Fruit fly (Drosophila melanogaster) whole organism, embryonic: ENCODE measurements around the gene CG5377.

Experiments
- Abd-B ChIP-seq: fragments of 200-800 bp; sonication (Bioruptor generic); optimal IDR thresholded peaks from 2 replicates; lab custom pipeline; 2018; ENCODE audit warnings: missing biosample characterization, mild to moderate bottlenecking, missing genetic modification characterization, moderate library complexity
- Bgb ChIP-seq: fragments of 200-800 bp; sonication (Bioruptor generic); IDR thresholded peaks from 2 replicates; pipeline ENCODE4 v1.3.6; 2022; ENCODE audit warnings: missing biosample characterization, missing genetic modification characterization; ENCODE audit not compliant: partially characterized antibody
- CG10147 ChIP-seq: fragments of 200-800 bp; sonication (Bioruptor generic); optimal IDR thresholded peaks from 2 replicates; lab custom pipeline; 2019; ENCODE audit warnings: missing biosample characterization, mild to moderate bottlenecking, missing genetic modification characterization, moderate library complexity
- CG12071 ChIP-seq: fragments of 200-800 bp; sonication (Bioruptor generic); optimal IDR thresholded peaks from 3 replicates; lab custom pipeline; 2018; ENCODE audit warnings: missing biosample characterization, mild to moderate bottlenecking, missing genetic modification characterization
- CG14050 ChIP-seq: fragments of 200-800 bp; sonication (Bioruptor generic); IDR thresholded peaks from 3 replicates; pipeline ENCODE4 v1.3.6; 2022; ENCODE audit warnings: missing biosample characterization, missing genetic modification characterization
- CG15514 ChIP-seq: fragments of 200-800 bp; sonication (Bioruptor generic); optimal IDR thresholded peaks from 3 replicates; lab custom pipeline; 2017; ENCODE audit warnings: missing biosample characterization, missing genetic modification characterization, mild to moderate bottlenecking, moderate library complexity, missing genetic modification reagents
- CG16813 ChIP-seq: fragments of 200-800 bp; sonication (Bioruptor generic); IDR thresholded peaks from 3 replicates; pipeline ENCODE4 v1.3.6; 2022; ENCODE audit warnings: missing biosample characterization, missing genetic modification characterization; ENCODE audit not compliant: partially characterized antibody
- CG18476 ChIP-seq: fragments of 200-800 bp; sonication (Bioruptor generic); optimal IDR thresholded peaks from 2 replicates; lab custom pipeline; 2016; ENCODE audit warnings: missing biosample characterization, mild to moderate bottlenecking, missing genetic modification characterization
- CG2129 ChIP-seq: fragments of 200-800 bp; sonication (Bioruptor generic); IDR thresholded peaks from 2 replicates; pipeline ENCODE4 v1.3.6; 2022; ENCODE audit warnings: missing biosample characterization, missing genetic modification characterization; ENCODE audit not compliant: partially characterized antibody
- CG30403 ChIP-seq: fragments of 200-800 bp; sonication (Bioruptor generic); optimal IDR thresholded peaks from 3 replicates; lab custom pipeline; 2016; ENCODE audit warnings: missing biosample characterization, missing genetic modification characterization
- CG4282 ChIP-seq: fragments of 200-800 bp; sonication (Bioruptor generic); optimal IDR thresholded peaks from 2 replicates; lab custom pipeline; 2016; ENCODE audit warnings: missing biosample characterization, missing genetic modification characterization
- CG4404 ChIP-seq: fragments of 200-800 bp; sonication (Bioruptor generic); IDR thresholded peaks from 2 replicates; pipeline ENCODE4 v1.3.6; 2022; ENCODE audit warnings: missing biosample characterization, missing genetic modification characterization
- CG6254 ChIP-seq: fragments of 200-800 bp; sonication (Bioruptor generic); optimal IDR thresholded peaks from 3 replicates; lab custom pipeline; 2017; ENCODE audit warnings: mild to moderate bottlenecking, missing biosample characterization, missing genetic modification reagents, missing genetic modification characterization
- CG7372 ChIP-seq: fragments of 200-800 bp; sonication (Bioruptor generic); IDR thresholded peaks from 2 replicates; pipeline ENCODE4 v1.3.6; 2022; ENCODE audit warnings: missing biosample characterization, missing genetic modification characterization
- CG8765 ChIP-seq: fragments of 200-800 bp; sonication (Bioruptor generic); IDR thresholded peaks from 2 replicates; pipeline ENCODE4 v1.3.6; 2022; ENCODE audit warnings: missing biosample characterization, missing genetic modification characterization
- CG9876 ChIP-seq: fragments of 200-800 bp; sonication (Bioruptor generic); optimal IDR thresholded peaks from 2 replicates; lab custom pipeline; 2016; ENCODE audit warnings: missing biosample characterization, missing genetic modification characterization
- D ChIP-seq, 2 experiments: fragments of 200-800 bp in 1 of 2; fragments of >200 bp in 1 of 2; sonication (Bioruptor generic) in 1 of 2; optimal IDR thresholded peaks; 2 replicates in 1 of 2; 3 replicates in 1 of 2; lab custom pipeline; 2017; ENCODE audit warnings: mild to moderate bottlenecking in 1 of 2, missing biosample characterization in 1 of 2, missing genetic modification characterization in 1 of 2, missing genetic modification reagents in 1 of 2
- Dbx ChIP-seq: fragments of 200-800 bp; sonication (Bioruptor generic); IDR thresholded peaks from 3 replicates; pipeline ENCODE4 v1.3.6; 2022; ENCODE audit warnings: missing biosample characterization, missing genetic modification characterization
- Hey ChIP-seq: fragments of 200-800 bp; sonication (Bioruptor generic); optimal IDR thresholded peaks from 3 replicates; lab custom pipeline; 2018; ENCODE audit warnings: missing biosample characterization, mild to moderate bottlenecking, missing genetic modification characterization
- MTF-1 ChIP-seq: fragments of 200-800 bp; sonication (Bioruptor generic); optimal IDR thresholded peaks from 2 replicates; lab custom pipeline; 2018; ENCODE audit warnings: missing biosample characterization, mild to moderate bottlenecking, missing genetic modification characterization, borderline replicate concordance
- Mes4 ChIP-seq: fragments of 200-800 bp; sonication (Bioruptor generic); optimal IDR thresholded peaks from 2 replicates; lab custom pipeline; 2016; ENCODE audit warnings: missing biosample characterization, missing genetic modification characterization
- NK7.1 ChIP-seq: fragments of 200-800 bp; sonication (Bioruptor generic); optimal IDR thresholded peaks from 3 replicates; lab custom pipeline; 2016; ENCODE audit warnings: missing biosample characterization, missing genetic modification characterization
- Nf-YA ChIP-seq: fragments of 200-800 bp; sonication (Bioruptor generic); IDR thresholded peaks from 2 replicates; pipeline ENCODE4 v1.3.6; 2022; ENCODE audit warnings: missing biosample characterization, missing genetic modification characterization
- Oli ChIP-seq: fragments of 200-800 bp; sonication (Bioruptor generic); optimal IDR thresholded peaks from 2 replicates; lab custom pipeline; 2018; ENCODE audit warnings: missing biosample characterization, mild to moderate bottlenecking, missing genetic modification characterization, moderate library complexity
- Pdp1 ChIP-seq, 2 experiments: fragments of 200-800 bp; sonication (Bioruptor generic); optimal IDR thresholded peaks; 3 replicates each; lab custom pipeline; 2016; ENCODE audit warnings: missing biosample characterization in 2 of 2, missing genetic modification characterization in 2 of 2, mild to moderate bottlenecking in 1 of 2, moderate library complexity in 1 of 2
- Rfx ChIP-seq: fragments of 200-800 bp; sonication (Bioruptor generic); IDR thresholded peaks from 2 replicates; pipeline ENCODE4 v1.3.6; 2022; ENCODE audit warnings: missing biosample characterization, missing genetic modification characterization
- Stat92E ChIP-seq, 3 experiments: fragments of >200 bp in 2 of 3; fragments of 200-800 bp in 1 of 3; sonication (Bioruptor generic) in 1 of 3; optimal IDR thresholded peaks; 2 replicates each; lab custom pipeline; 2017 to 2019; ENCODE audit warnings: missing biosample characterization in 3 of 3, missing genetic modification characterization in 3 of 3, mild to moderate bottlenecking in 1 of 3, moderate library complexity in 1 of 3
- YL-1 ChIP-seq: fragments of 200-800 bp; sonication (Bioruptor generic); optimal IDR thresholded peaks from 3 replicates; lab custom pipeline; 2017; ENCODE audit warnings: missing biosample characterization, mild to moderate bottlenecking, missing genetic modification characterization
- ap ChIP-seq: fragments of 200-800 bp; sonication (Bioruptor generic); IDR thresholded peaks from 2 replicates; pipeline ENCODE4 v1.3.6; 2022; ENCODE audit warnings: missing biosample characterization, missing genetic modification characterization
- bowl ChIP-seq: fragments of 200-800 bp; sonication (Bioruptor generic); IDR thresholded peaks from 2 replicates; pipeline ENCODE4 v1.3.6; 2022; ENCODE audit warnings: missing biosample characterization, missing genetic modification characterization
- br ChIP-seq: fragments of >200 bp; optimal IDR thresholded peaks from 2 replicates; lab custom pipeline; 2017
- chif ChIP-seq, 2 experiments: fragments of 200-800 bp; sonication (Bioruptor generic); optimal IDR thresholded peaks; 3 replicates each; lab custom pipeline; 2016; ENCODE audit warnings: missing biosample characterization in 2 of 2, missing genetic modification characterization in 2 of 2
- chn ChIP-seq: fragments of 200-800 bp; sonication (Bioruptor generic); optimal IDR thresholded peaks from 2 replicates; lab custom pipeline; 2016; ENCODE audit warnings: missing biosample characterization, missing genetic modification characterization
- fd3F ChIP-seq: fragments of 200-800 bp; sonication (Bioruptor generic); optimal IDR thresholded peaks from 2 replicates; lab custom pipeline; 2018; ENCODE audit warnings: missing biosample characterization, mild to moderate bottlenecking, missing genetic modification characterization, moderate library complexity
- gfzf ChIP-seq: fragments of 200-800 bp; sonication (Bioruptor generic); optimal IDR thresholded peaks from 2 replicates; lab custom pipeline; 2016; ENCODE audit warnings: missing biosample characterization, mild to moderate bottlenecking, missing genetic modification characterization, moderate library complexity
- grau ChIP-seq: fragments of 200-800 bp; optimal IDR thresholded peaks from 3 replicates; lab custom pipeline; 2019; ENCODE audit warnings: missing biosample characterization, mild to moderate bottlenecking, missing genetic modification characterization, moderate library complexity
- gsb-n ChIP-seq: fragments of 200-800 bp; sonication (Bioruptor generic); optimal IDR thresholded peaks from 3 replicates; lab custom pipeline; 2018; ENCODE audit warnings: missing biosample characterization, mild to moderate bottlenecking, missing genetic modification characterization
- nom ChIP-seq: fragments of 200-800 bp; sonication (Bioruptor generic); optimal IDR thresholded peaks from 2 replicates; lab custom pipeline; 2017; ENCODE audit warnings: missing biosample characterization, missing genetic modification characterization, mild to moderate bottlenecking, moderate library complexity, missing genetic modification reagents
- odd ChIP-seq: fragments of 200-800 bp; sonication (Bioruptor generic); optimal IDR thresholded peaks from 2 replicates; lab custom pipeline; 2017; ENCODE audit warnings: missing biosample characterization, mild to moderate bottlenecking, missing genetic modification characterization
- rib ChIP-seq: fragments of 200-800 bp; sonication (Bioruptor generic); IDR thresholded peaks from 2 replicates; pipeline ENCODE4 v1.3.6; 2022; ENCODE audit warnings: missing biosample characterization, missing genetic modification characterization
- scrt ChIP-seq: fragments of 200-800 bp; sonication (Bioruptor generic); optimal IDR thresholded peaks from 2 replicates; lab custom pipeline; 2018; ENCODE audit warnings: missing biosample characterization, mild to moderate bottlenecking, missing genetic modification characterization, moderate library complexity
- ssp ChIP-seq: fragments of 200-800 bp; sonication (Bioruptor generic); IDR thresholded peaks from 2 replicates; pipeline ENCODE4 v1.3.6; 2022; ENCODE audit warnings: missing biosample characterization, missing genetic modification characterization

The CG5377 gene

dm6 chr3R:22447874-22448254 lies 20.1 kb downstream of the CG5377 start, which contains the start of gene CG34376 (continued):
- TF ChIP-seq gfzf (GFP tag; lab: Kevin White, UChicago) (peak; percentile 87), CG10147 (GFP tag; lab: Kevin White, UChicago) (peak; percentile 0), Stat92E (GFP tag; optimal IDR thresholded peaks at IDR 0.05; lab: Kevin White, UChicago) (no peak), CG18476 (no peak), Hey (tag; lab: Kevin White, UChicago) (no peak), Oli (tag; lab: Kevin White, UChicago) (no peak), chn (GFP tag; lab: Kevin White, UChicago) (no peak), CG4282 (GFP tag; lab: Kevin White, UChicago) (no peak), CG9876 (GFP tag; lab: Kevin White, UChicago) (peak; percentile 23), scrt (peak; percentile 18), chif (GFP tag; optimal IDR thresholded peaks at IDR 0.05; lab: Kevin White, UChicago) (no peak), br (lab: Kevin White, UChicago) (no peak), rib (GFP tag; lab: Robert Waterston, UW) (no peak), MTF-1 (peak; percentile 32), Pdp1 (GFP tag; optimal IDR thresholded peaks at IDR 0.05; lab: Kevin White, UChicago) (peak in 1 of 2 experiments; percentile 57), CG15514 (peak; percentile 67), CG12071 (GFP tag; lab: Kevin White, UChicago) (peak; percentile 3), ssp (GFP tag; lab: Robert Waterston, UW) (peak; percentile 58), Abd-B (GFP tag; lab: Kevin White, UChicago) (peak; percentile 35), Mes4 (GFP tag; lab: Kevin White, UChicago) (no peak), CG2129 (GFP tag; lab: Robert Waterston, UW) (no peak), CG30403 (GFP tag; lab: Kevin White, UChicago) (peak; percentile 34), D (optimal IDR thresholded peaks at IDR 0.05; lab: Kevin White, UChicago) (no peak), D (GFP tag; optimal IDR thresholded peaks at IDR 0.05; lab: Kevin White, UChicago) (no peak), CG14050 (GFP tag; lab: Robert Waterston, UW) (peak; percentile 59; the same call in 1 of the 3 replicates), odd (peak; percentile 29), gsb-n (tag; lab: Kevin White, UChicago) (peak; percentile 72), CG16813 (GFP tag; lab: Robert Waterston, UW) (0 out of 3 replicates have a peak, but pooled peaks have one; percentile 30), Dbx (peak; percentile 49; the same call in 1 of the 3 replicates), CG6254 (GFP tag; lab: Kevin White, UChicago) (peak; percentile 17), CG4404 (GFP tag; lab: Robert Waterston, UW) (no peak), grau (tag; lab: Kevin White, UChicago) (peak; percentile 41), CG8765 (no peak), CG7372 (GFP tag; lab: Robert Waterston, UW) (peak; percentile 13; the same call in 1 of the 2 replicates), bowl (GFP tag; lab: Robert Waterston, UW) (no peak; the same call in 1 of the 2 replicates), YL-1 (GFP tag; lab: Kevin White, UChicago) (peak; percentile 48), fd3F (GFP tag; lab: Kevin White, UChicago) (no peak), Bgb (peak; percentile 36; the same call in 1 of the 2 replicates), Rfx (GFP tag; lab: Robert Waterston, UW) (peak; percentile 62), NK7.1 (GFP tag; lab: Kevin White, UChicago) (no peak), Nf-YA (GFP tag; lab: Robert Waterston, UW) (peak; percentile 22; the same call in 1 of the 2 replicates), nom (GFP tag; lab: Kevin White, UChicago) (no peak), ap (GFP tag; lab: Robert Waterston, UW) (0 out of 2 replicates have a peak, but pooled peaks have one; percentile 35)
